Worm (Caenorhabditis elegans): Measurements from ENCODE around the gene K06H6.5.

DNA sequence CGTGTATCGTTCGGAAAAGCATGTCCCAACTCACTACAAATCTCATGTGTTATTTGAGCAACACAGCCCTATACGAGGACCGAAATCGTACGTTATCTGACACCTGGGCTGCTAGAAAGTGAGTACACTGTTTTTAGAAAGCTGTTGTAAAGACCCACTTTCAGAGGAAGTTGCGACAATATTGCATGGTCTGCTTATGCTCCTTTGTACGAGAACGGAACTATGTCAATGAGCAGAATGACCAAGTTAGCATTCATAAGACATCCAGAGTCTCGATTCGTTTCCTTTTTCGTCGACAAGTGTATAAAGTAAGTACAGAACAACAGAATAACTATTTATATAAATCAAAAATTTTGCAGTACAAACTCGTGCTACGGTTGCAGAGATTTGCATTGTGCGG is 748 bp downstream of the K06H6.5 start:
- TF ChIP-seq ceh-9 (tag; optimal IDR thresholded peaks at IDR 0.05) (no peak), nhr-11 (tag; optimal IDR thresholded peaks at IDR 0.05) (no peak), ceh-30 (tag; optimal IDR thresholded peaks at IDR 0.05) (no peak)
